Fruit fly (Drosophila melanogaster) whole organism: ENCODE data around the gene CG34408.

Experiments used
- CG8478 ChIP-seq: fragments of >200 bp; optimal IDR thresholded peaks from 2 replicates; lab custom pipeline; 2018; ENCODE audit warnings: inconsistent platforms
- EcR ChIP-seq, 2 experiments: fragments of >200 bp; optimal IDR thresholded peaks; 2 replicates each; lab custom pipeline; 2017; ENCODE audit warnings: missing biosample characterization in 2 of 2, missing genetic modification characterization in 2 of 2, missing genetic modification reagents in 2 of 2
- pan ChIP-seq: fragments of >200 bp; optimal IDR thresholded peaks from 2 replicates; lab custom pipeline; 2017

DNA sequence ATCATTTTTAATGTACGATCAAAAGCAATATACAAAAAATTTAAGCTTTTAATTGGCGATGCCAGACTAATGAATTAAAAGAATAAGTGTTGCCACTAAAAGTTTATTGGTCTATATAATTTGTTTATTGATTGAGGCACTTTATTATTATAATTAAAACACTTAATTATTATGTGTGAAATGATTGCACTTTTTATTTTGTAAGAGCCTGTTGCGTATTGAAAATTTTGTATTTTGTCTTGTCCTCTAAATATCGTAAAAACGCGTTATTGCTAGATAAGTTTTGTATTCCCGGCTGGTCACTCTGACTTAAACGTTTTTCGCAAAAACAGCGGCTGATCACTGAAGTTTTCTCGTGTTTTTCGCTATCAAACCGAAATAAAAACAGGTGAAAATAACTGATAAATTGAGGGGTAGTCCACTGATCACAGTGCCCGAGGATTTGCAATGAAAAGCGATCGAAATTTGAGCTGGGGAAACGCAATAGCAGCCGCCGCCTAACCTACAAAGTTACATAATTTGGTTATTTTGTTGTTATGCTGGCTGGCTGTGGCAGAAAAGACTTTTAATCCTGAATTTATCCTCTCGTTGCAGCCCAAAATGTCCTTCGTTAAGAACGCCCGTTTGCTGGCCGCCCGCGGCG, 7.1 kb upstream of the CG34408 start, which contains the start of gene ATPsyndelta:
- TF ChIP-seq EcR (GFP tag; optimal IDR thresholded peaks at IDR 0.05; lab: Kevin White, UChicago): no peak
- TF ChIP-seq pan (lab: Kevin White, UChicago): no peak
- no peak for TF ChIP-seq CG8478 (lab: Kevin White, UChicago)
